Worm (Caenorhabditis elegans) whole organism, midembryonic: ENCODE measurements around the gene Y105C5B.20.

ENCODE experiments used
- cog-1 ChIP-seq: sonication (generic microtip); optimal IDR thresholded peaks from 2 replicates; lab custom pipeline; 2016; ENCODE audit warnings: missing genetic modification characterization, missing compliant biosample characterization
- flt-1 ChIP-seq: fragments of 200-800 bp; sonication (Bioruptor generic); IDR thresholded peaks from 2 replicates; pipeline ENCODE4 v1.3.6; 2022; ENCODE audit warnings: missing genetic modification characterization, missing compliant biosample characterization
- med-1 ChIP-seq: sonication (generic microtip); optimal IDR thresholded peaks from 2 replicates; lab custom pipeline; 2017; ENCODE audit warnings: missing genetic modification characterization, mild to moderate bottlenecking, missing compliant biosample characterization, antibody characterized with exemption, missing genetic modification reagents; ENCODE audit not compliant: insufficient read depth
- ref-1 ChIP-seq: fragments of 200-800 bp; sonication (Bioruptor generic); conservative IDR thresholded peaks from 2 replicates; pipeline ENCODE4 v1.3.6; 2022; ENCODE audit warnings: missing genetic modification reagents, missing genetic modification characterization, missing compliant biosample characterization
- tab-1 ChIP-seq: fragments of 200-800 bp; sonication (Bioruptor generic); IDR thresholded peaks from 2 replicates; pipeline ENCODE4 v1.3.6; 2022; ENCODE audit warnings: missing genetic modification characterization, missing compliant biosample characterization

ce11 chrIV:15961069-15961468, 33.3 kb downstream of the Y105C5B.20 start:
- TF ChIP-seq tab-1 (GFP tag; lab: Robert Waterston, UW) (no peak), flt-1 (no peak), ref-1 (GFP tag; lab: Robert Waterston, UW) (no peak), cog-1 (tag; lab: Kevin White, UChicago) (no peak), med-1 (GFP tag; lab: Kevin White, UChicago) (no peak)
